Worm (Caenorhabditis elegans) whole organism, young adult: ENCODE data around the gene srd-38.

Experiments used
- K12H6.12 ChIP-seq: fragments of 200-800 bp; sonication (Bioruptor generic); optimal IDR thresholded peaks from 2 replicates; lab custom pipeline; 2018; ENCODE audit warnings: mild to moderate bottlenecking, missing genetic modification characterization, missing compliant biosample characterization
- Y53G8AR.9 ChIP-seq: fragments of 200-800 bp; sonication (Bioruptor generic); conservative IDR thresholded peaks from 2 replicates; pipeline ENCODE4 v1.3.6; 2022; ENCODE audit warnings: missing genetic modification reagents, missing genetic modification characterization, missing compliant biosample characterization
- Y95B8A.8 ChIP-seq: fragments of 200-800 bp; sonication (Bioruptor generic); IDR thresholded peaks from 2 replicates; pipeline ENCODE4 v1.3.6; 2022; ENCODE audit warnings: missing genetic modification reagents, missing genetic modification characterization, missing compliant biosample characterization
- ceh-40 ChIP-seq: fragments of 200-800 bp; sonication (Bioruptor generic); IDR thresholded peaks from 2 replicates; pipeline ENCODE4 v1.3.6; 2022; ENCODE audit warnings: missing genetic modification characterization, missing compliant biosample characterization
- dpl-1 ChIP-seq: fragments of 150-350 bp; optimal IDR thresholded peaks from 2 replicates; lab custom pipeline; 2014; ENCODE audit warnings: missing biosample characterization, missing genetic modification reagents, missing genetic modification characterization
- egrh-3 ChIP-seq: fragments of 200-800 bp; sonication (Bioruptor generic); IDR thresholded peaks from 2 replicates; pipeline ENCODE4 v1.3.6; 2022; ENCODE audit warnings: missing genetic modification reagents, missing genetic modification characterization, missing compliant biosample characterization
- lin-35 ChIP-seq, 3 experiments: fragments of 150-350 bp in 2 of 3; sonication (generic microtip) in 1 of 3; optimal IDR thresholded peaks; 2 replicates each; lab custom pipeline; 2014 to 2018; ENCODE audit warnings: missing biosample characterization in 3 of 3, missing genetic modification characterization in 3 of 3, missing genetic modification reagents in 3 of 3
- pha-4 ChIP-seq: fragments of 150-350 bp; sonication (generic microtip); optimal IDR thresholded peaks from 2 replicates; lab custom pipeline; 2014; ENCODE audit warnings: missing biosample characterization, missing genetic modification reagents, missing genetic modification characterization
- tbx-9 ChIP-seq: sonication (generic microtip); optimal IDR thresholded peaks from 2 replicates; lab custom pipeline; 2016; ENCODE audit warnings: borderline replicate concordance, missing genetic modification characterization, inconsistent platforms, missing compliant biosample characterization
- ztf-26 ChIP-seq: sonication (generic microtip); optimal IDR thresholded peaks from 2 replicates; lab custom pipeline; 2017; ENCODE audit warnings: missing genetic modification characterization, missing compliant biosample characterization
- ztf-3 ChIP-seq: fragments of 200-800 bp; sonication (Bioruptor generic); optimal IDR thresholded peaks from 2 replicates; lab custom pipeline; 2018; ENCODE audit warnings: mild to moderate bottlenecking, missing genetic modification characterization, missing compliant biosample characterization

DNA sequence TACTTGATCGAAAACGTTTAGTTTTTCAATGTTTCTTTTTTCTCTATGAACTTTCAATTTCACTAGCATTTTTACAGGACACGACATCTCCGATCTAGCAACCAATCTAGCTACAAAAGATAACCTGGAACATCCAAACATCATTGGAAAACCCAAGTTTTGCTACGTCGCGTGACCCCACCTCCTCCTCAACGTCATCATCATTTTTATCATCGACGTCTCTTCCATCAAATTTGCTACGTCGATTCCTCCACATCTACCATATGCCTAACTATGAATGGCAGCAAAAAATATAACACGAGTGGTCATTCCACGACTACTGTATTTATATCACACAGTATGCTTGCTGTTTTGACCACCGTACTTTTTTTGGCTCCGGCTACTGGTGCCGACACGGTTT is 31.3 kb downstream of the srd-38 start, which contains the start of gene F46G10.2:
- no peak for TF ChIP-seq K12H6.12 (tag; lab: Kevin White, UChicago)
- TF ChIP-seq Y95B8A.8 (GFP tag; lab: Robert Waterston, UW): no peak
- TF ChIP-seq ceh-40: no peak
- no peak for TF ChIP-seq egrh-3 (GFP tag; lab: Robert Waterston, UW)
- no peak for TF ChIP-seq tbx-9 (tag; lab: Kevin White, UChicago)
- TF ChIP-seq lin-35 (GFP tag; optimal IDR thresholded peaks at IDR 0.05; lab: Kevin White, UChicago): no peak
- no peak for TF ChIP-seq ztf-3 (GFP tag; lab: Kevin White, UChicago)
- TF ChIP-seq ztf-26 (tag; lab: Kevin White, UChicago): no peak
- TF ChIP-seq dpl-1: no peak
- TF ChIP-seq Y53G8AR.9 (GFP tag; lab: Robert Waterston, UW): no peak
- TF ChIP-seq pha-4 (tag; lab: Kevin White, UChicago): no peak
